Fruit fly (Drosophila melanogaster): ENCODE data around the gene Hsc70-3.

Hsc70-3 gene

dm6 chrX:11817183-11817972, 10.5 kb upstream of the Hsc70-3 start:
- TF ChIP-seq Ets98B (GFP tag; IDR thresholded peaks at IDR 0.05) (peak; percentile 22; the same call in 1 of the 2 replicates), CG12605 (GFP tag; IDR thresholded peaks at IDR 0.05) (0 out of 2 replicates have a peak, but pooled peaks have one; percentile 6), D1 (tag; optimal IDR thresholded peaks at IDR 0.05) (no peak), CG13204 (GFP tag; optimal IDR thresholded peaks at IDR 0.05) (peak; percentile 22), CG17806 (tag; optimal IDR thresholded peaks at IDR 0.05) (no peak), fd96Ca (GFP tag; IDR thresholded peaks at IDR 0.05) (peak; percentile 48; the same call in 1 of the 3 replicates), Snoo (tag; optimal IDR thresholded peaks at IDR 0.05) (no peak), CG34367 (tag; optimal IDR thresholded peaks at IDR 0.05) (no peak), CG9948 (tag; optimal IDR thresholded peaks at IDR 0.05) (no peak), CG14655 (GFP tag; optimal IDR thresholded peaks at IDR 0.05) (no peak), CG4496 (GFP tag; IDR thresholded peaks at IDR 0.05) (no peak; the same call in 2 of the 3 replicates), Pif1A (GFP tag; optimal IDR thresholded peaks at IDR 0.05) (no peak), CG10348 (GFP tag; IDR thresholded peaks at IDR 0.05) (no peak), Pif1B (GFP tag; optimal IDR thresholded peaks at IDR 0.05) (no peak), gl (tag; optimal IDR thresholded peaks at IDR 0.05) (peak; percentile 19), EcR (GFP tag; optimal IDR thresholded peaks at IDR 0.05) (no peak)

- no peak for TF ChIP-seq CG14655 (GFP tag; optimal IDR thresholded peaks at IDR 0.05)
- TF ChIP-seq fd96Ca (GFP tag; IDR thresholded peaks at IDR 0.05): no peak
- TF ChIP-seq CG12605 (GFP tag; IDR thresholded peaks at IDR 0.05): no peak
- no peak for TF ChIP-seq CG8159 (tag; optimal IDR thresholded peaks at IDR 0.05)
- no peak for TF ChIP-seq CG13204 (GFP tag; optimal IDR thresholded peaks at IDR 0.05)
- TF ChIP-seq Snoo (tag; optimal IDR thresholded peaks at IDR 0.05): no peak
- no peak for TF ChIP-seq CG4496 (GFP tag; IDR thresholded peaks at IDR 0.05)
- no peak for TF ChIP-seq Pif1B (GFP tag; optimal IDR thresholded peaks at IDR 0.05)
- TF ChIP-seq CG8301 (tag; optimal IDR thresholded peaks at IDR 0.05): no peak
- no peak for TF ChIP-seq CG34367 (tag; optimal IDR thresholded peaks at IDR 0.05)
- no peak for TF ChIP-seq CG32121 (GFP tag; IDR thresholded peaks at IDR 0.05)
- TF ChIP-seq rn (GFP tag; IDR thresholded peaks at IDR 0.05): no peak
- TF ChIP-seq CG10348 (GFP tag; IDR thresholded peaks at IDR 0.05): no peak
- TF ChIP-seq EcR (GFP tag; optimal IDR thresholded peaks at IDR 0.05): no peak
Measured at dm6 chrX:11816434-11816948, 9.6 kb upstream of the Hsc70-3 start, which contains the start of the genes CG1578 and rudhira. Gene CG1578 (minus strand): TSS chrX:11816551. Gene rudhira (plus strand): TSS chrX:11816898.

DNA sequence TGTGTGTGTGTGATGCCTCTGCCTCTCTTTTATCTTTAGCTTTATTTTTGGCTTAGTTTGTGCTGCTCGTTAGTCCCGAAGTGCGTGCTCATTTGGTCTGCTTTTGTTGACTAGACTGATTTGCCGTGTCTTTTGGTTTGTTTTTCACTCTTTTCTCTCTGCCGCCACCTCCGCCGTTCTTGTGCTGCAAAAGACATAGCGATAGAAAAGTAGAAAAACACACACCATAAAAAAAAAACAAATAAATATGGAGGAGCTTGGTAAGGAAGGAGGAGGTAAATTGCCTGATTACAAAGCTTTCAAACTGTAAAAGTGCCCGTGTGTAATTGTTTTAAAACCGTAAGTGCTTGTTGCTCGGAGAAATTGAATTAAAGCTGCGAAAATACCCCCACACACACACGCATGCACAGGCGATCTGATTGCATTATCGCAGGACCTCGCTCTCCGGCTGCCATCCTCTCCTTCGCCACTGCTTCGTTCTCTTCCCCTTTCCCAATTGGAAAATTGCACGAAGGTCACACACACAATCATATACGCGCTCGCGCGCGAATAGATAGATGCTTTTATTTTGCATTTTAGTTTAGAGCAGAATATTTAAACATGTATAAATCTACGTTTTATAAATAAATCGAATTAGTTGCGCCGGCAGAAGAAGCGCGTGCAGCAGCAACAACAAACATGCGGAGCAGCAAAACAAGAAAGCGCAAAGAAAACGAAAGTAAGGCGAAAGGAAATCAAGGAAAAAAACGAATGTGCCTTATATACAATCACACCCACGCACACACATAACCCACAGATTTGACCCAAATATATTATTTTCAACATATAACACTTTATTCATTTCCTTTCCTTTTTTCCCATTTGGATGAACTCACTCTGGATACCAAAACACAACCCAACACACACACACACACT, 8.7 kb upstream of the Hsc70-3 start:
- peak; percentile 1 for TF ChIP-seq CG14655 (GFP tag; optimal IDR thresholded peaks at IDR 0.05)
- no peak for TF ChIP-seq CG10348 (GFP tag; IDR thresholded peaks at IDR 0.05)
- no peak for TF ChIP-seq CG13204 (GFP tag; optimal IDR thresholded peaks at IDR 0.05)
- TF ChIP-seq CG34367 (tag; optimal IDR thresholded peaks at IDR 0.05): no peak
- peak; percentile 33; the same call in 1 of the 3 replicates for TF ChIP-seq CG4496 (GFP tag; IDR thresholded peaks at IDR 0.05)

DNA sequence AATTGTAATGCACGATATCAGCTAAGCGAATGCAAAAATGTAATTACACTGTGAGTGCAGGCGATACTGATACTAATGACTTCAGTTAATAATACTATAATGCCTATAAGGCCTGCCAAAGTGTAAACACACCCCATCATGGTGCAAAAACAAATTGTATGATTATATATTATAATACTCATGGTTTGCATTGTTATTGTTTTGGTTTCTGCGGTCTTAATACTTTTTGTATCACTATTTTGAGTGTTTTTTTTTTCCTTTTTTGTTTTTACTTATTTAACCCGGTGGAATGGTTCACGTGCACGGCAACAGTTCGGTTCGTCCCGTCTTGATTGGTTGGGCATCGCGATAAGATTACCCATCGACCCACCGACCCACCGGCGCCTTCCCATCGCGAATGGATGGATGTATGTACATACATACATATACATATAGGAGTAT, 6.8 kb upstream of the Hsc70-3 start:
- TF ChIP-seq CG15710 (tag; optimal IDR thresholded peaks at IDR 0.05): no peak
- TF ChIP-seq EcR (GFP tag; optimal IDR thresholded peaks at IDR 0.05): peak; percentile 26
- no peak for TF ChIP-seq Ets98B (GFP tag; IDR thresholded peaks at IDR 0.05)

DNA sequence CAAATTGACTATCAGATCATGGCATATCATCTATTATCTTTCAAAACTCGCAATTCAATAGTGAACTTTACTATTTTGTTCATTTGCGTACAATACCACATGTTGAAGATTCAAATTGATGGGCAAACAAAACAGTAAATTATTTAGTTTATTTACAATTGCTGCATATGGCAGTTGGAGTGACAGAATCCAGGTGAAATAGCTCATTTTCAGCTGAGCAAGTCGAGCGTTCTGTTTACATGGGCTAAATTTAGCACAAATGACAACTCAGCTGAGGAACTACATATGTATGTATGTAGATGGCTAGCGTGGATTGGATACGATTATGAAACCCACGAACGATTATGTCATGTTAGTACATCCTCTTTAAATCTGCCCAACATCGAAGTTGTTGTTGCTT, 5.9 kb upstream of the Hsc70-3 start:
- TF ChIP-seq D1 (tag; optimal IDR thresholded peaks at IDR 0.05): no peak

DNA sequence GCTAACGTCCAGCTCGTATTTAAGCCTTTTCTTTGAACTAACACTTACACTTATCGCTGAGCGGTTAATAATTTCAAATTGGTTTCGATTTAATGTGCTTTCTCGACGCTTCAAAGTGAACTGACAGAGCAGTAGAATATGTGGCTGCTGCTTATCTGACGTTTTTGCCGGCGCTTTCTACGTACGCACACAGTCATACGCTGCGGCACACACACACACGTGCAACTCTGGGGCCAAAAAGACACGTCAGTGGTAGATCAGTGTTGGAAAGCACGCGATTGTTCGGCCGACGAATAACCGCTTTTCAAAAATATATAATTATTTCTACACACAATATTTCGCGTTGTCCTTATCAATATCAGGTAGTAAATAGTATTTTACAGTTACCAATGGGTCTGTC, 721 bp downstream of the Hsc70-3 start:
- TF ChIP-seq CG8301 (tag; optimal IDR thresholded peaks at IDR 0.05): no peak
- 0 out of 2 replicates have a peak, but pooled peaks have one; percentile 20 for TF ChIP-seq Ets98B (GFP tag; IDR thresholded peaks at IDR 0.05)
- no peak for TF ChIP-seq D1 (tag; optimal IDR thresholded peaks at IDR 0.05)
- TF ChIP-seq CG12605 (GFP tag; IDR thresholded peaks at IDR 0.05): no peak
- no peak for TF ChIP-seq CG9948 (tag; optimal IDR thresholded peaks at IDR 0.05)
- TF ChIP-seq CG15710 (tag; optimal IDR thresholded peaks at IDR 0.05): no peak
- no peak for TF ChIP-seq CG13204 (GFP tag; optimal IDR thresholded peaks at IDR 0.05)
- TF ChIP-seq CG34367 (tag; optimal IDR thresholded peaks at IDR 0.05): no peak
- 0 out of 3 replicates have a peak, but pooled peaks have one; percentile 42 for TF ChIP-seq CG4496 (GFP tag; IDR thresholded peaks at IDR 0.05)
- no peak for TF ChIP-seq EcR (GFP tag; optimal IDR thresholded peaks at IDR 0.05)
- no peak for TF ChIP-seq CG10348 (GFP tag; IDR thresholded peaks at IDR 0.05)
- TF ChIP-seq CG32121 (GFP tag; IDR thresholded peaks at IDR 0.05): 0 out of 2 replicates have a peak, but pooled peaks have one; percentile 16
- TF ChIP-seq Snoo (tag; optimal IDR thresholded peaks at IDR 0.05): no peak
- TF ChIP-seq gl (tag; optimal IDR thresholded peaks at IDR 0.05): peak; percentile 5
- no peak for TF ChIP-seq rn (GFP tag; IDR thresholded peaks at IDR 0.05)

All from whole organism, pupa.